Fruit fly (Drosophila melanogaster) whole organism, wandering third instar larva: ENCODE measurements around the gene CG6574.
A peak's percentile ranks its signal among the peaks of the same experiment; 100 is the strongest.

Experiments
- CG32264 ChIP-seq: fragments of 200-800 bp; sonication (Bioruptor generic); optimal IDR thresholded peaks from 2 replicates; lab custom pipeline; 2016; ENCODE audit warnings: missing biosample characterization, missing genetic modification characterization
- CrebA ChIP-seq: fragments of 200-800 bp; sonication (Bioruptor generic); optimal IDR thresholded peaks from 2 replicates; lab custom pipeline; 2016; ENCODE audit warnings: missing biosample characterization, mild to moderate bottlenecking, missing genetic modification characterization, borderline replicate concordance
- Dfd ChIP-seq: fragments of >200 bp; optimal IDR thresholded peaks from 2 replicates; lab custom pipeline; 2017; ENCODE audit warnings: missing biosample characterization, missing genetic modification characterization
- Dif ChIP-seq: fragments of 200-275, 200-300 bp; sonication (Bioruptor generic); optimal IDR thresholded peaks from 2 replicates; lab custom pipeline; 2018; ENCODE audit warnings: missing biosample characterization, missing genetic modification characterization; ENCODE audit not compliant: partially characterized antibody
- GATAd ChIP-seq: sonication (Bioruptor generic); optimal IDR thresholded peaks from 2 replicates; lab custom pipeline; 2016; ENCODE audit warnings: missing biosample characterization, missing genetic modification characterization
- HLH106 ChIP-seq: fragments of 200-800 bp; optimal IDR thresholded peaks from 3 replicates; lab custom pipeline; 2019; ENCODE audit warnings: missing biosample characterization, mild to moderate bottlenecking, missing genetic modification characterization, moderate library complexity
- Hnf4 ChIP-seq: fragments of 200-800 bp; sonication (Bioruptor generic); optimal IDR thresholded peaks from 2 replicates; lab custom pipeline; 2016; ENCODE audit warnings: missing biosample characterization, mild to moderate bottlenecking, missing genetic modification characterization
- Hr83 ChIP-seq: fragments of 200-300 bp; sonication (Bioruptor generic); optimal IDR thresholded peaks from 2 replicates; lab custom pipeline; 2016; ENCODE audit warnings: missing biosample characterization, mild to moderate bottlenecking, missing genetic modification characterization, moderate library complexity; ENCODE audit not compliant: poor library complexity, severe bottlenecking
- Jra ChIP-seq: sonication (Bioruptor generic); optimal IDR thresholded peaks from 2 replicates; lab custom pipeline; 2016; ENCODE audit warnings: missing biosample characterization, missing genetic modification characterization
- Mio ChIP-seq: sonication (Bioruptor generic); optimal IDR thresholded peaks from 2 replicates; lab custom pipeline; 2016; ENCODE audit warnings: missing biosample characterization, missing genetic modification characterization
- Myc ChIP-seq: fragments of >200 bp; optimal IDR thresholded peaks from 2 replicates; lab custom pipeline; 2017
- OdsH ChIP-seq: fragments of 200-800 bp; sonication (Bioruptor generic); optimal IDR thresholded peaks from 2 replicates; lab custom pipeline; 2016; ENCODE audit warnings: missing biosample characterization, mild to moderate bottlenecking, missing genetic modification characterization
- Rel ChIP-seq, 2 experiments: fragments of 200-800 bp; sonication (Bioruptor generic) in 1 of 2; optimal IDR thresholded peaks; 2 replicates in 1 of 2; 3 replicates in 1 of 2; lab custom pipeline; 2016 to 2019; ENCODE audit warnings: mild to moderate bottlenecking in 2 of 2, missing biosample characterization in 2 of 2, missing genetic modification characterization in 2 of 2, moderate library complexity in 1 of 2
- Vsx2 ChIP-seq: fragments of 200-300, 225-300 bp; sonication (Bioruptor generic); optimal IDR thresholded peaks from 2 replicates; lab custom pipeline; 2018; ENCODE audit warnings: missing biosample characterization, missing genetic modification characterization; ENCODE audit not compliant: partially characterized antibody
- br ChIP-seq: fragments of 200-800 bp; sonication (Bioruptor generic); optimal IDR thresholded peaks from 2 replicates; lab custom pipeline; 2016; ENCODE audit warnings: missing biosample characterization, missing genetic modification characterization
- brk ChIP-seq: fragments of 200-800 bp; sonication (Bioruptor generic); optimal IDR thresholded peaks from 2 replicates; lab custom pipeline; 2016; ENCODE audit warnings: missing biosample characterization, mild to moderate bottlenecking, missing genetic modification characterization
- dl ChIP-seq, 2 experiments: fragments of 175-275, 200-275 bp in 1 of 2; fragments of 200-275 bp in 1 of 2; sonication (Bioruptor generic); optimal IDR thresholded peaks; lab custom pipeline; 2018; ENCODE audit warnings: mild to moderate bottlenecking in 2 of 2, missing biosample characterization in 2 of 2, missing genetic modification characterization in 2 of 2, moderate library complexity in 2 of 2; ENCODE audit not compliant: partially characterized antibody in 2 of 2, insufficient read depth in 1 of 2
- dmrt93B ChIP-seq: fragments of 200-800 bp; sonication (Bioruptor generic); optimal IDR thresholded peaks from 2 replicates; lab custom pipeline; 2018; ENCODE audit warnings: missing biosample characterization, mild to moderate bottlenecking, missing genetic modification characterization
- dsf ChIP-seq: sonication (Bioruptor generic); optimal IDR thresholded peaks from 2 replicates; lab custom pipeline; 2016; ENCODE audit warnings: missing biosample characterization, missing genetic modification characterization, borderline replicate concordance
- ey ChIP-seq: fragments of 200-800 bp; sonication (Bioruptor generic); optimal IDR thresholded peaks from 2 replicates; lab custom pipeline; 2016; ENCODE audit warnings: missing biosample characterization, missing genetic modification characterization
- foxo ChIP-seq, 2 experiments: fragments of 200-800 bp; sonication (Bioruptor generic); optimal IDR thresholded peaks; 2 replicates in 1 of 2; 3 replicates in 1 of 2; lab custom pipeline; 2016 to 2017; ENCODE audit warnings: missing biosample characterization in 2 of 2, missing genetic modification characterization in 2 of 2
- fru ChIP-seq: fragments of 200-800 bp; sonication (Bioruptor generic); optimal IDR thresholded peaks from 3 replicates; lab custom pipeline; 2016; ENCODE audit warnings: missing biosample characterization, mild to moderate bottlenecking, missing genetic modification characterization
- jim ChIP-seq: fragments of 175-275, 200-325 bp; sonication (Bioruptor generic); optimal IDR thresholded peaks from 2 replicates; lab custom pipeline; 2016; ENCODE audit warnings: missing biosample characterization, mild to moderate bottlenecking, missing genetic modification characterization
- lola ChIP-seq: fragments of >200 bp; optimal IDR thresholded peaks from 2 replicates; lab custom pipeline; 2017; ENCODE audit warnings: missing biosample characterization, missing genetic modification characterization
- pan ChIP-seq: fragments of >200 bp; optimal IDR thresholded peaks from 2 replicates; lab custom pipeline; 2017
- rgr ChIP-seq: fragments of 200-800 bp; sonication (Bioruptor generic); optimal IDR thresholded peaks from 3 replicates; lab custom pipeline; 2016; ENCODE audit warnings: missing biosample characterization, mild to moderate bottlenecking, missing genetic modification characterization
- sage ChIP-seq: fragments of 200-800 bp; sonication (Bioruptor generic); optimal IDR thresholded peaks from 2 replicates; lab custom pipeline; 2016; ENCODE audit warnings: missing biosample characterization, mild to moderate bottlenecking, missing genetic modification characterization
- sv ChIP-seq: fragments of 200-800 bp; sonication (Bioruptor generic); optimal IDR thresholded peaks from 3 replicates; lab custom pipeline; 2016; ENCODE audit warnings: missing biosample characterization, missing genetic modification characterization
- tai ChIP-seq: sonication (Bioruptor generic); optimal IDR thresholded peaks from 2 replicates; lab custom pipeline; 2016; ENCODE audit warnings: missing biosample characterization, missing genetic modification characterization
- usp ChIP-seq: fragments of >200 bp; optimal IDR thresholded peaks from 2 replicates; lab custom pipeline; 2017; ENCODE audit warnings: missing biosample characterization, missing genetic modification characterization
- woc ChIP-seq: sonication (Bioruptor generic); optimal IDR thresholded peaks from 2 replicates; lab custom pipeline; 2016; ENCODE audit warnings: missing biosample characterization, mild to moderate bottlenecking, missing genetic modification characterization

The CG6574 gene

DNA sequence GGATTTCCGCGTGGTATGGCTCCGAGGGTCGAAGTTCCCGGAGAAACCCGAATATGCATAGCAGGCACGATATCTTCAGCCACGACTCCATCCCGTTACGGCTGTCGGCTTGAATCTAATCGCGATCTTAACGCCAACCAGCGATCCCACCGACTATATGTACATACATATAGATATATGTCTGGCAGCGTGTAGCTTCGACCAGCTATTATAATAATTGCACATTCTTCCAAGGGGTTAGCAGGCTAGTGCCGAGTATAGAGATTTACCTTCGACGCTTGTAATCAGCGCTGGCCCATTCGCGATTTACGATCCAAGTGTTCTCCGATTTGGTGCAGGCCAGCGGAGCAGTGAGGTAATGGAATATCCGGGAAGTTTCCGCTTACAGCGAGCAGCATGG, 3.1 kb downstream of the CG6574 start, which contains the start of gene CG14694:
Gene CG14694 (minus strand): TSS at position 101 of the 400 bp plus-strand sequence.
- TF ChIP-seq Dfd (no peak), Rel (GFP tag; optimal IDR thresholded peaks at IDR 0.05; lab: Kevin White, UChicago) (no peak), Rel (tag; optimal IDR thresholded peaks at IDR 0.05; lab: Kevin White, UChicago) (no peak), lola (GFP tag; lab: Kevin White, UChicago) (no peak), br (GFP tag; lab: Kevin White, UChicago) (no peak), Jra (GFP tag; lab: Kevin White, UChicago) (no peak), brk (GFP tag; lab: Kevin White, UChicago) (no peak), dmrt93B (GFP tag; lab: Kevin White, UChicago) (no peak), rgr (GFP tag; lab: Kevin White, UChicago) (no peak), ey (no peak), pan (lab: Kevin White, UChicago) (no peak)

DNA sequence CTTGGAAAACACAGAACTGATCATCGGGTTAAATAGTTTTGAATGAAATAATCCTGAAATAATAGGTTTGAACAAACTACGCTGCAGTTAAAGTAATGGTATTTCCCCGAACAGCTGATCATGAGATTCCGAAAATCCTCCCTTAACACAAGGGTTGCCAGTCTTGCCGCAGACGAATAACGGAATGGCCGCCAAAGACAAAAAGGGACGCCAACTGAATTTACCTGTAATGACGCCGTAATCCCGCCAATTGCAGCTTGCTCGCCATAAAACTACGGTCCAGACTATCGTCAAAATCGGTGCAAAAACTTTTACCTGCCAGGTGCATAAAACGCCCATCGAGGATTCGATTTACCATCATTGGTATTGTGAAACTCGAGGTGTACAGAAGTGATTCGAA, 6.2 kb downstream of the CG6574 start, which contains the start of gene CG4570:
Gene CG4570 (plus strand): TSS at position 190 of the 400 bp plus-strand sequence.
- TF ChIP-seq sv (GFP tag; lab: Kevin White, UChicago) = no peak
- no peak for TF ChIP-seq ey
- no peak for TF ChIP-seq Rel (GFP tag; optimal IDR thresholded peaks at IDR 0.05; lab: Kevin White, UChicago)
- TF ChIP-seq Rel (tag; optimal IDR thresholded peaks at IDR 0.05; lab: Kevin White, UChicago) = no peak
- TF ChIP-seq dl (GFP tag; optimal IDR thresholded peaks at IDR 0.05; lab: Kevin White, UChicago; ENCODE audit: insufficient read depth in 1 of 2, partially characterized antibody in 2 of 2) = no peak
- TF ChIP-seq Hr83 (GFP tag; lab: Kevin White, UChicago) = no peak
- TF ChIP-seq dsf (GFP tag; lab: Kevin White, UChicago) = no peak
- no peak for TF ChIP-seq Dfd
- no peak for TF ChIP-seq CrebA
- no peak for TF ChIP-seq Mio (GFP tag; lab: Kevin White, UChicago)
- TF ChIP-seq tai (GFP tag; lab: Kevin White, UChicago) = no peak
- TF ChIP-seq lola (GFP tag; lab: Kevin White, UChicago) = no peak
- no peak for TF ChIP-seq GATAd (GFP tag; lab: Kevin White, UChicago)
- TF ChIP-seq CG32264 (GFP tag; lab: Kevin White, UChicago) = no peak
- no peak for TF ChIP-seq usp

DNA sequence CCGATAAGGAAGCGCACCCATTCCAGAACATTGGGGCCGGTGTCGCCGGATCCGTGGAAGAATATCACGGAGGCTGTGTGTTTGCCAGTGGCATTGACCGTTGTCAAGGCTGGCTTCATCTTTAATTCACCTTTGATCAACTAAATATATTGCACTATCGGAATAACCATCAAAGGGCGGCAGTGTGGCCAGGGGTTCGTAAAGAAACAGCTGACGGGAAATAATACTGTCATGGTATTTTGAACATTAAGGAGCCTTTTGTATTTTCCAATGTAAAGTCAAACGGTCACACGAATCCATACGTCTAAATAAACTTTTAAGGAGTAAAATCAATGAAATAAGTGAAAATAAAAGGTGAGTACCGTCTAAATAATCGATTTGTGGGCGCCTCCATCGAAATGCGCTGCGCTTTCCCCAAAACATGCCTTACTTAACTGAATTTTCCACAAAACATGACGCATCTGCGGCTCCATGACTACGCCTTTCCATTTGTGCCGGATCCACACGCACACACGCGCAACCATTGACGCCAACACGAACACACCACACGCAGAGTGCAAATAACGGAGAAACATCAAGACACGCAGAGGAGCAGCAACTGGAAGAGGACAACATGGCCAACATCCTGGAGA, 8.4 kb downstream of the CG6574 start, which contains the start of the genes CG6567 and CG4511:
Gene CG6567 (minus strand): TSS at position 209 of the 632 bp plus-strand sequence.
Gene CG4511 (plus strand): TSS at position 259 of the 632 bp plus-strand sequence.
- no peak for TF ChIP-seq woc (GFP tag; lab: Kevin White, UChicago)
- TF ChIP-seq HLH106 (tag; lab: Kevin White, UChicago) = no peak
- no peak for TF ChIP-seq Hnf4 (GFP tag; lab: Kevin White, UChicago)
- no peak for TF ChIP-seq sage (GFP tag; lab: Kevin White, UChicago)
- TF ChIP-seq foxo (GFP tag; optimal IDR thresholded peaks at IDR 0.05; lab: Kevin White, UChicago) = no peak
- TF ChIP-seq Hr83 (GFP tag; lab: Kevin White, UChicago) = no peak
- TF ChIP-seq usp = no peak
- no peak for TF ChIP-seq OdsH (GFP tag; lab: Kevin White, UChicago)
- TF ChIP-seq brk (GFP tag; lab: Kevin White, UChicago) = no peak
- no peak for TF ChIP-seq tai (GFP tag; lab: Kevin White, UChicago)
- TF ChIP-seq GATAd (GFP tag; lab: Kevin White, UChicago) = no peak
- TF ChIP-seq lola (GFP tag; lab: Kevin White, UChicago) = no peak

DNA sequence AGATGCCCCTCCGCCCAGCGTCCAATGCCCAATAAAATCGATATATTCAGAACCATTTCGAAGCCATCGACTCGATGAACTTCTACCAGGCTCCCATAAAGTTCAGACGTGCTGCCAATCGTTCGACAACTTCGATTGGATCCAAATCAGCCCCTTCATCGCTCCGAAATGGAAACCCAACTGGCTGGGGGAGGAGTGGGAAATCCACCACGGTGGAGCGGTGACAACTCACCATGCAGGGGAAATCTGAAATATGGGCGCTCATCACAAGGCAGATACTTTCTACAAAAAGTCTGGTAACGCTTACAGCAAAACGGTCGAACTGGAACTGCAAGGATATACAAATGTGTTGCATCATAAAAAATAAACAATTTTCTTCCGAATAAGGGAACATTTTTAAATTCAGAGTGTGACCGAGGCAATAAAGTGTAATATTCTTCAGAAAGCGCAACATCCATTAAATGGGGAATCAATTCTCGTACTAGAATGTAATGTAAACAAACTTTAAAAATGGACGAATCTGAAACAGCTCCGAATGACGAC, 10.5 kb downstream of the CG6574 start, which contains the start of gene CG4565:
Gene CG4565 (plus strand): TSS at position 493 of the 543 bp plus-strand sequence.
- TF ChIP-seq Vsx2 (GFP tag; lab: Kevin White, UChicago) (peak; percentile 64), usp (no peak), Mio (GFP tag; lab: Kevin White, UChicago) (no peak), CrebA (no peak), fru (GFP tag; lab: Kevin White, UChicago) (no peak), jim (GFP tag; lab: Kevin White, UChicago) (no peak), dmrt93B (GFP tag; lab: Kevin White, UChicago) (no peak), Dif (peak; percentile 44), ey (no peak), Dfd (no peak), Myc (lab: Kevin White, UChicago) (peak; percentile 67)
